Fruit fly (Drosophila melanogaster) whole organism, prepupa: ENCODE data around the gene CG14817.

Experiments used
- Blimp-1 ChIP-seq: fragments of 200-800 bp; sonication (Bioruptor generic); optimal IDR thresholded peaks from 3 replicates; lab custom pipeline; 2017; ENCODE audit warnings: missing biosample characterization, missing genetic modification characterization, mild to moderate bottlenecking, moderate library complexity, missing genetic modification reagents
- CG10631 ChIP-seq: fragments of 200-800 bp; sonication (Bioruptor generic); optimal IDR thresholded peaks from 2 replicates; lab custom pipeline; 2016; ENCODE audit warnings: missing biosample characterization, missing genetic modification characterization
- CG10669 ChIP-seq: fragments of 200-800 bp; sonication (Bioruptor generic); optimal IDR thresholded peaks from 3 replicates; lab custom pipeline; 2018; ENCODE audit warnings: missing biosample characterization, mild to moderate bottlenecking, missing genetic modification characterization, moderate library complexity
- CG11294 ChIP-seq: fragments of 200-800 bp; sonication (Bioruptor generic); IDR thresholded peaks from 2 replicates; pipeline ENCODE4 v1.3.6; 2022; ENCODE audit warnings: missing biosample characterization, missing genetic modification characterization
- CG11762 ChIP-seq: fragments of 200-800 bp; sonication (Bioruptor generic); optimal IDR thresholded peaks from 3 replicates; lab custom pipeline; 2016; ENCODE audit warnings: missing biosample characterization, missing genetic modification characterization; ENCODE audit not compliant: insufficient read depth
- CG11902 ChIP-seq: fragments of 200-800 bp; sonication (Bioruptor generic); optimal IDR thresholded peaks from 3 replicates; lab custom pipeline; 2016; ENCODE audit warnings: missing biosample characterization, missing genetic modification characterization
- CG15336 ChIP-seq: fragments of 200-800 bp; sonication (Bioruptor generic); IDR thresholded peaks from 2 replicates; pipeline ENCODE4 v1.3.6; 2022; ENCODE audit warnings: missing biosample characterization, missing genetic modification characterization
- CG16779 ChIP-seq: fragments of 200-800 bp; sonication (Bioruptor generic); optimal IDR thresholded peaks from 3 replicates; lab custom pipeline; 2017; ENCODE audit warnings: missing biosample characterization, mild to moderate bottlenecking, missing genetic modification characterization
- CG3032 ChIP-seq: fragments of 200-800 bp; optimal IDR thresholded peaks from 2 replicates; lab custom pipeline; 2019; ENCODE audit warnings: missing biosample characterization, mild to moderate bottlenecking, missing genetic modification characterization, moderate library complexity
- CG31627 ChIP-seq: fragments of 200-800 bp; sonication (Bioruptor generic); optimal IDR thresholded peaks from 3 replicates; lab custom pipeline; 2016; ENCODE audit warnings: missing biosample characterization, missing genetic modification characterization
- CG32006 ChIP-seq: fragments of 200-800 bp; sonication (Bioruptor generic); optimal IDR thresholded peaks from 3 replicates; lab custom pipeline; 2017; ENCODE audit warnings: missing biosample characterization, mild to moderate bottlenecking, missing genetic modification characterization
- CG34406 ChIP-seq: fragments of 200-800 bp; sonication (Bioruptor generic); optimal IDR thresholded peaks from 3 replicates; lab custom pipeline; 2016; ENCODE audit warnings: missing biosample characterization, missing genetic modification characterization
- CG3919 ChIP-seq: fragments of 200-800 bp; sonication (Bioruptor generic); optimal IDR thresholded peaks from 3 replicates; lab custom pipeline; 2016; ENCODE audit warnings: missing biosample characterization, missing genetic modification characterization
- CG4318 ChIP-seq: fragments of 200-800 bp; sonication (Bioruptor generic); optimal IDR thresholded peaks from 3 replicates; lab custom pipeline; 2017; ENCODE audit warnings: missing biosample characterization, mild to moderate bottlenecking, missing genetic modification characterization
- CG6276 ChIP-seq: fragments of 200-800 bp; sonication (Bioruptor generic); optimal IDR thresholded peaks from 2 replicates; lab custom pipeline; 2017; ENCODE audit warnings: missing biosample characterization, mild to moderate bottlenecking, missing genetic modification characterization
- CG6792 ChIP-seq: fragments of 200-800 bp; sonication (Bioruptor generic); optimal IDR thresholded peaks from 3 replicates; lab custom pipeline; 2016; ENCODE audit warnings: missing biosample characterization, missing genetic modification characterization
- CG6854 ChIP-seq: fragments of 200-800 bp; sonication (Bioruptor generic); optimal IDR thresholded peaks from 2 replicates; lab custom pipeline; 2017; ENCODE audit warnings: missing biosample characterization, mild to moderate bottlenecking, missing genetic modification characterization
- CG8119 ChIP-seq: fragments of 200-800 bp; sonication (Bioruptor generic); IDR thresholded peaks from 3 replicates; pipeline ENCODE4 v1.3.6; 2022; ENCODE audit warnings: missing biosample characterization, missing genetic modification characterization
- CG8632 ChIP-seq: fragments of 200-800 bp; sonication (Bioruptor generic); optimal IDR thresholded peaks from 3 replicates; lab custom pipeline; 2016; ENCODE audit warnings: missing biosample characterization, missing genetic modification characterization
- CG9139 ChIP-seq: fragments of 200-800 bp; sonication (Bioruptor generic); optimal IDR thresholded peaks from 3 replicates; lab custom pipeline; 2017; ENCODE audit warnings: missing biosample characterization, mild to moderate bottlenecking, missing genetic modification characterization
- Eip78C ChIP-seq: fragments of 200-800 bp; sonication (Bioruptor generic); peaks from one replicate; lab custom pipeline; 2016; ENCODE audit warnings: missing biosample characterization, missing genetic modification characterization
- Eip93F ChIP-seq: fragments of 200-800 bp; sonication (Bioruptor generic); optimal IDR thresholded peaks from 2 replicates; lab custom pipeline; 2016; ENCODE audit warnings: missing biosample characterization, mild to moderate bottlenecking, missing genetic modification characterization
- Ets96B ChIP-seq: fragments of 200-800 bp; optimal IDR thresholded peaks from 2 replicates; lab custom pipeline; 2019; ENCODE audit warnings: missing biosample characterization, mild to moderate bottlenecking, missing genetic modification characterization, moderate library complexity
- Gug ChIP-seq: fragments of 200-800 bp; sonication (Bioruptor generic); IDR thresholded peaks from 2 replicates; pipeline ENCODE4 v1.3.6; 2022; ENCODE audit warnings: missing biosample characterization, missing genetic modification characterization
- Hr38 ChIP-seq: sonication (Bioruptor generic); optimal IDR thresholded peaks from 2 replicates; lab custom pipeline; 2016; ENCODE audit warnings: missing biosample characterization, missing genetic modification characterization
- Hr39 ChIP-seq: fragments of 200-800 bp; sonication (Bioruptor generic); optimal IDR thresholded peaks from 2 replicates; lab custom pipeline; 2016; ENCODE audit warnings: missing biosample characterization, missing genetic modification characterization
- Hr4 ChIP-seq: fragments of 200-800 bp; sonication (Bioruptor generic); optimal IDR thresholded peaks from 3 replicates; lab custom pipeline; 2016; ENCODE audit warnings: missing biosample characterization, missing genetic modification characterization
- Lpt ChIP-seq: fragments of 200-800 bp; sonication (Bioruptor generic); optimal IDR thresholded peaks from 3 replicates; lab custom pipeline; 2016; ENCODE audit warnings: missing biosample characterization, missing genetic modification characterization
- Met ChIP-seq: fragments of 200-800 bp; sonication (Bioruptor generic); optimal IDR thresholded peaks from 3 replicates; lab custom pipeline; 2016; ENCODE audit warnings: missing biosample characterization, missing genetic modification characterization
- OdsH ChIP-seq: fragments of 200-800 bp; sonication (Bioruptor generic); optimal IDR thresholded peaks from 3 replicates; lab custom pipeline; 2016; ENCODE audit warnings: missing biosample characterization, missing genetic modification characterization
- Smox ChIP-seq: fragments of 200-800 bp; sonication (Bioruptor generic); optimal IDR thresholded peaks from 3 replicates; lab custom pipeline; 2016; ENCODE audit warnings: missing biosample characterization, missing genetic modification characterization
- Sox102F ChIP-seq: fragments of 200-800 bp; sonication (Bioruptor generic); optimal IDR thresholded peaks from 2 replicates; lab custom pipeline; 2016; ENCODE audit warnings: missing biosample characterization, mild to moderate bottlenecking, missing genetic modification characterization
- Sox15 ChIP-seq: fragments of 200-800 bp; sonication (Bioruptor generic); optimal IDR thresholded peaks from 3 replicates; lab custom pipeline; 2016; ENCODE audit warnings: missing biosample characterization, missing genetic modification characterization
- achi ChIP-seq: fragments of 200-800 bp; sonication (Bioruptor generic); optimal IDR thresholded peaks from 3 replicates; lab custom pipeline; 2016; ENCODE audit warnings: missing biosample characterization, missing genetic modification characterization
- acj6 ChIP-seq: fragments of 200-800 bp; sonication (Bioruptor generic); optimal IDR thresholded peaks from 3 replicates; lab custom pipeline; 2016; ENCODE audit warnings: missing biosample characterization, missing genetic modification characterization
- cyc ChIP-seq: fragments of 200-800 bp; sonication (Bioruptor generic); optimal IDR thresholded peaks from 3 replicates; lab custom pipeline; 2016; ENCODE audit warnings: missing biosample characterization, missing genetic modification characterization
- dsx ChIP-seq: fragments of 200-800 bp; optimal IDR thresholded peaks from 3 replicates; lab custom pipeline; 2019; ENCODE audit warnings: missing biosample characterization, mild to moderate bottlenecking, missing genetic modification characterization, moderate library complexity; ENCODE audit not compliant: poor library complexity, severe bottlenecking
- esn ChIP-seq: fragments of 200-800 bp; sonication (Bioruptor generic); optimal IDR thresholded peaks from 2 replicates; lab custom pipeline; 2016; ENCODE audit warnings: missing biosample characterization, mild to moderate bottlenecking, missing genetic modification characterization, moderate library complexity
- fd85E ChIP-seq: fragments of 200-800 bp; sonication (Bioruptor generic); optimal IDR thresholded peaks from 3 replicates; lab custom pipeline; 2016; ENCODE audit warnings: missing biosample characterization, missing genetic modification characterization
- fkh ChIP-seq: fragments of 200-800 bp; sonication (Bioruptor generic); optimal IDR thresholded peaks from 3 replicates; lab custom pipeline; 2017; ENCODE audit warnings: missing biosample characterization, mild to moderate bottlenecking, missing genetic modification characterization, moderate library complexity
- lz ChIP-seq: fragments of 200-800 bp; sonication (Bioruptor generic); optimal IDR thresholded peaks from 3 replicates; lab custom pipeline; 2016; ENCODE audit warnings: missing biosample characterization, missing genetic modification characterization
- net ChIP-seq: fragments of 200-800 bp; sonication (Bioruptor generic); optimal IDR thresholded peaks from 3 replicates; lab custom pipeline; 2016; ENCODE audit warnings: missing biosample characterization, missing genetic modification characterization
- pdm3 ChIP-seq: fragments of 200-800 bp; sonication (Bioruptor generic); optimal IDR thresholded peaks from 3 replicates; lab custom pipeline; 2016; ENCODE audit warnings: missing biosample characterization, missing genetic modification characterization
- salr ChIP-seq, 2 experiments: fragments of 200-800 bp; sonication (Bioruptor generic); optimal IDR thresholded peaks; 3 replicates each; lab custom pipeline; 2016 to 2018; ENCODE audit warnings: missing biosample characterization in 2 of 2, missing genetic modification characterization in 2 of 2, mild to moderate bottlenecking in 1 of 2
- spab ChIP-seq: fragments of 200-800 bp; sonication (Bioruptor generic); optimal IDR thresholded peaks from 2 replicates; lab custom pipeline; 2017; ENCODE audit warnings: missing biosample characterization, mild to moderate bottlenecking, missing genetic modification characterization, missing genetic modification reagents
- ss ChIP-seq, 2 experiments: fragments of 200-800 bp; sonication (Bioruptor generic); optimal IDR thresholded peaks; 2 replicates in 1 of 2; 3 replicates in 1 of 2; lab custom pipeline; 2017 to 2018; ENCODE audit warnings: mild to moderate bottlenecking in 2 of 2, missing biosample characterization in 2 of 2, missing genetic modification characterization in 2 of 2, moderate library complexity in 1 of 2
- topi ChIP-seq: fragments of 200-800 bp; sonication (Bioruptor generic); optimal IDR thresholded peaks from 3 replicates; lab custom pipeline; 2016; ENCODE audit warnings: missing biosample characterization, missing genetic modification characterization
- vri ChIP-seq: fragments of 200-800 bp; sonication (Bioruptor generic); optimal IDR thresholded peaks from 3 replicates; lab custom pipeline; 2016; ENCODE audit warnings: missing biosample characterization, mild to moderate bottlenecking, missing genetic modification characterization

CG14817 gene

dm6 chrX:1880139-1880556, 3.1 kb upstream of the CG14817 start, which contains the start of gene Coa8 (continued):
- TF ChIP-seq acj6 (GFP tag; lab: Kevin White, UChicago) (peak; percentile 45), Gug (0 out of 2 replicates have a peak, but pooled peaks have one; percentile 29), CG6854 (GFP tag; lab: Kevin White, UChicago) (no peak), Lpt (GFP tag; lab: Kevin White, UChicago) (no peak), CG10631 (GFP tag; lab: Kevin White, UChicago) (no peak), lz (GFP tag; lab: Kevin White, UChicago) (peak; percentile 41), CG9139 (GFP tag; lab: Kevin White, UChicago) (no peak), Hr39 (GFP tag; lab: Kevin White, UChicago) (peak; percentile 54), CG16779 (tag; lab: Kevin White, UChicago) (no peak), cyc (peak; percentile 43), Smox (GFP tag; lab: Kevin White, UChicago) (peak; percentile 33), esn (peak; percentile 42), CG15336 (no peak), salr (GFP tag; optimal IDR thresholded peaks at IDR 0.05; lab: Kevin White, UChicago) (no peak), achi (GFP tag; lab: Kevin White, UChicago) (peak; percentile 25)

DNA sequence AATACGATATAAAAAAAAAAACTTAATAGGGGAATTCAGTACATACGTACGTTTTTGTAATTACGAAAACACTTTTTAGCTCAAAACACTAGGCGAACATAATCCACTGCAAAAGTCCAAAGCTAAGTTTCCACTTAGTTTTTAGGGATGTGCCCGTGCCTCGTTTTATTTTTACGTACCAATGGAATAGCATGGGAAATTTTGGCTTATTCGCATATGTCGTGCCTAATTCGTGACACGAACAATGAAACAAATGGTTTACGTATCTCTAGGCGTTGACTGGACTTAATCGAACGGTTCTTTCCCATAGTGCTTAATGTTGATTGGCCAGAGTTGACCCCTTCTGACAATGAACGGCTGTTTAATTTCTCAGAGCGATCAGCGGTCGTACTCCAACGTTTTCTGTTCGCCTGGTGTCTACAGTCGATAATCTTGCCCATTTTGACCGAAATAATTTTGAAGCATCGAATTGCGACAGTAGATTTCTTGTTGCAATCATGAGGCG, 2.6 kb upstream of the CG14817 start, which contains the start of gene CG14818:
CG14818 (minus strand) TSS at position 169 of the 505 bp plus-strand sequence.
- TF ChIP-seq salr (GFP tag; optimal IDR thresholded peaks at IDR 0.05; lab: Kevin White, UChicago) (no peak), fkh (GFP tag; lab: Kevin White, UChicago) (no peak), CG11294 (GFP tag; lab: Robert Waterston, UW) (0 out of 2 replicates have a peak, but pooled peaks have one; percentile 44), CG34406 (peak; percentile 41), CG8632 (GFP tag; lab: Kevin White, UChicago) (no peak), CG11762 (GFP tag; lab: Kevin White, UChicago) (peak; percentile 35), Blimp-1 (no peak), CG32006 (GFP tag; lab: Kevin White, UChicago) (no peak), CG16779 (tag; lab: Kevin White, UChicago) (no peak), CG6276 (no peak), fd85E (no peak), Gug (peak; percentile 42), Ets96B (tag; lab: Kevin White, UChicago) (no peak), Met (peak; percentile 73), CG11902 (no peak), spab (no peak), Lpt (GFP tag; lab: Kevin White, UChicago) (peak; percentile 42), CG4318 (GFP tag; lab: Kevin White, UChicago) (no peak), Sox102F (GFP tag; lab: Kevin White, UChicago) (no peak), CG31627 (peak; percentile 71), Hr38 (GFP tag; lab: Kevin White, UChicago) (no peak), vri (no peak), acj6 (GFP tag; lab: Kevin White, UChicago) (peak; percentile 53), esn (peak; percentile 69), CG3919 (GFP tag; lab: Kevin White, UChicago) (peak; percentile 65), dsx (peak; percentile 17), CG8119 (GFP tag; lab: Robert Waterston, UW) (peak; percentile 54; the same call in 2 of the 3 replicates), CG15336 (peak; percentile 53), Eip93F (GFP tag; lab: Kevin White, UChicago) (no peak), ss (GFP tag; optimal IDR thresholded peaks at IDR 0.05; lab: Kevin White, UChicago) (peak in 1 of 2 experiments; percentile 25), achi (GFP tag; lab: Kevin White, UChicago) (peak; percentile 54), OdsH (GFP tag; lab: Kevin White, UChicago) (no peak), topi (peak; percentile 71), net (GFP tag; lab: Kevin White, UChicago) (peak; percentile 11), CG6792 (peak; percentile 35), CG10669 (GFP tag; lab: Kevin White, UChicago) (no peak), CG3032 (tag; lab: Kevin White, UChicago) (peak; percentile 21), Hr4 (no peak), CG10631 (GFP tag; lab: Kevin White, UChicago) (no peak), Sox15 (GFP tag; lab: Kevin White, UChicago) (peak; percentile 63), Eip78C (peak; percentile 78), Hr39 (GFP tag; lab: Kevin White, UChicago) (peak; percentile 69), pdm3 (GFP tag; lab: Kevin White, UChicago) (no peak)
